Fruit fly (Drosophila melanogaster) whole organism, embryonic: ENCODE data around the gene ben.

Experiments used
- ATbp ChIP-seq: fragments of 200-800 bp; sonication (Bioruptor generic); optimal IDR thresholded peaks from 2 replicates; lab custom pipeline; 2017; ENCODE audit warnings: missing biosample characterization, mild to moderate bottlenecking, missing genetic modification characterization, missing genetic modification reagents
- CG11696 ChIP-seq: fragments of 200-800 bp; sonication (Bioruptor generic); IDR thresholded peaks from 2 replicates; pipeline ENCODE4 v1.3.6; 2022; ENCODE audit warnings: missing biosample characterization, missing genetic modification characterization
- CG14965 ChIP-seq: fragments of 200-800 bp; sonication (Bioruptor generic); optimal IDR thresholded peaks from 2 replicates; lab custom pipeline; 2016; ENCODE audit warnings: missing biosample characterization, missing genetic modification characterization, borderline replicate concordance
- CG15073 ChIP-seq: fragments of 200-800 bp; sonication (Bioruptor generic); optimal IDR thresholded peaks from 2 replicates; lab custom pipeline; 2016; ENCODE audit warnings: missing biosample characterization, missing genetic modification characterization
- CG15696 ChIP-seq: fragments of 200-800 bp; sonication (Bioruptor generic); optimal IDR thresholded peaks from 2 replicates; lab custom pipeline; 2019; ENCODE audit warnings: missing biosample characterization, mild to moderate bottlenecking, missing genetic modification characterization, moderate library complexity
- CG4854 ChIP-seq: fragments of 200-800 bp; sonication (Bioruptor generic); optimal IDR thresholded peaks from 2 replicates; lab custom pipeline; 2016; ENCODE audit warnings: missing biosample characterization, missing genetic modification characterization, inconsistent platforms
- CG5953 ChIP-seq: fragments of 200-800 bp; sonication (Bioruptor generic); IDR thresholded peaks from 2 replicates; pipeline ENCODE4 v1.3.6; 2022; ENCODE audit warnings: missing biosample characterization, missing genetic modification characterization
- CG6791 ChIP-seq: fragments of 200-800 bp; sonication (Bioruptor generic); IDR thresholded peaks from 3 replicates; pipeline ENCODE4 v1.3.6; 2022; ENCODE audit warnings: missing biosample characterization, missing genetic modification characterization; ENCODE audit not compliant: partially characterized antibody
- CG7556 ChIP-seq: fragments of 200-800 bp; sonication (Bioruptor generic); optimal IDR thresholded peaks from 2 replicates; lab custom pipeline; 2017; ENCODE audit warnings: missing biosample characterization, mild to moderate bottlenecking, missing genetic modification characterization
- CG7745 ChIP-seq: fragments of 200-800 bp; sonication (Bioruptor generic); optimal IDR thresholded peaks from 2 replicates; lab custom pipeline; 2018; ENCODE audit warnings: missing biosample characterization, mild to moderate bottlenecking, missing genetic modification characterization, moderate library complexity
- CG7987 ChIP-seq: fragments of 200-800 bp; sonication (Bioruptor generic); optimal IDR thresholded peaks from 2 replicates; lab custom pipeline; 2018; ENCODE audit warnings: missing biosample characterization, mild to moderate bottlenecking, missing genetic modification characterization, moderate library complexity
- Dek ChIP-seq: fragments of 200-800 bp; sonication (Bioruptor generic); optimal IDR thresholded peaks from 3 replicates; lab custom pipeline; 2019; ENCODE audit warnings: missing biosample characterization, mild to moderate bottlenecking, missing genetic modification characterization, moderate library complexity
- Drgx ChIP-seq: fragments of 200-800 bp; sonication (Bioruptor generic); IDR thresholded peaks from 2 replicates; pipeline ENCODE4 v1.3.6; 2022; ENCODE audit warnings: missing biosample characterization, missing genetic modification characterization
- E2f1 ChIP-seq: fragments of 200-800 bp; sonication (Bioruptor generic); IDR thresholded peaks from 2 replicates; pipeline ENCODE4 v1.3.6; 2022; ENCODE audit warnings: missing biosample characterization, missing genetic modification characterization
- H2.0 ChIP-seq: fragments of 200-800 bp; sonication (Bioruptor generic); IDR thresholded peaks from 2 replicates; pipeline ENCODE4 v1.3.6; 2022; ENCODE audit warnings: missing biosample characterization, missing genetic modification characterization
- HHEX ChIP-seq: fragments of 200-800 bp; sonication (Bioruptor generic); optimal IDR thresholded peaks from 3 replicates; lab custom pipeline; 2017; ENCODE audit warnings: missing biosample characterization, mild to moderate bottlenecking, missing genetic modification characterization, missing genetic modification reagents
- Nf-YB ChIP-seq: fragments of 200-800 bp; sonication (Bioruptor generic); optimal IDR thresholded peaks from 3 replicates; lab custom pipeline; 2019; ENCODE audit warnings: missing biosample characterization, mild to moderate bottlenecking, missing genetic modification characterization, moderate library complexity
- Nf-YC ChIP-seq: fragments of 200-800 bp; optimal IDR thresholded peaks from 3 replicates; lab custom pipeline; 2019; ENCODE audit warnings: missing biosample characterization, mild to moderate bottlenecking, missing genetic modification characterization, moderate library complexity
- Optix ChIP-seq: fragments of 200-800 bp; sonication (Bioruptor generic); IDR thresholded peaks from 3 replicates; pipeline ENCODE4 v1.3.6; 2022; ENCODE audit warnings: missing biosample characterization, missing genetic modification characterization
- ara ChIP-seq: fragments of 200-800 bp; sonication (Bioruptor generic); IDR thresholded peaks from 2 replicates; pipeline ENCODE4 v1.3.6; 2022; ENCODE audit warnings: missing biosample characterization, missing genetic modification characterization
- ato ChIP-seq: fragments of 200-800 bp; sonication (Bioruptor generic); IDR thresholded peaks from 2 replicates; pipeline ENCODE4 v1.3.6; 2022; ENCODE audit warnings: missing biosample characterization, missing genetic modification characterization; ENCODE audit not compliant: partially characterized antibody
- bsh ChIP-seq, 2 experiments: fragments of 200-800 bp; sonication (Bioruptor generic); optimal IDR thresholded peaks; 2 replicates each; lab custom pipeline; 2017 to 2018; ENCODE audit warnings: mild to moderate bottlenecking in 2 of 2, missing biosample characterization in 2 of 2, missing genetic modification characterization in 2 of 2, moderate library complexity in 1 of 2
- cg ChIP-seq: fragments of 200-800 bp; sonication (Bioruptor generic); optimal IDR thresholded peaks from 3 replicates; lab custom pipeline; 2019; ENCODE audit warnings: missing biosample characterization, mild to moderate bottlenecking, missing genetic modification characterization, moderate library complexity
- chinmo ChIP-seq: fragments of 200-800 bp; sonication (Bioruptor generic); IDR thresholded peaks from 4 replicates; pipeline ENCODE4 v1.3.6; 2022; ENCODE audit warnings: missing biosample characterization, missing genetic modification characterization; ENCODE audit not compliant: partially characterized antibody
- dimm ChIP-seq: fragments of 200-800 bp; sonication (Bioruptor generic); IDR thresholded peaks from 2 replicates; pipeline ENCODE4 v1.3.6; 2022; ENCODE audit warnings: missing biosample characterization, missing genetic modification characterization
- ind ChIP-seq: fragments of 200-800 bp; sonication (Bioruptor generic); optimal IDR thresholded peaks from 3 replicates; lab custom pipeline; 2016; ENCODE audit warnings: missing biosample characterization, missing genetic modification characterization
- insv ChIP-seq, 2 experiments: fragments of 200-800 bp; sonication (Bioruptor generic); optimal IDR thresholded peaks; 3 replicates each; lab custom pipeline; 2016 to 2018; ENCODE audit warnings: missing biosample characterization in 2 of 2, missing genetic modification characterization in 2 of 2
- nom ChIP-seq: fragments of 200-800 bp; sonication (Bioruptor generic); optimal IDR thresholded peaks from 2 replicates; lab custom pipeline; 2017; ENCODE audit warnings: missing biosample characterization, missing genetic modification characterization, mild to moderate bottlenecking, moderate library complexity, missing genetic modification reagents
- ranshi ChIP-seq: fragments of 200-800 bp; sonication (Bioruptor generic); IDR thresholded peaks from 2 replicates; pipeline ENCODE4 v1.3.6; 2022; ENCODE audit warnings: missing biosample characterization, missing genetic modification characterization
- seq ChIP-seq: fragments of 200-800 bp; sonication (Bioruptor generic); IDR thresholded peaks from 2 replicates; pipeline ENCODE4 v1.3.6; 2022; ENCODE audit warnings: missing biosample characterization, missing genetic modification characterization
- sqz ChIP-seq: fragments of 200-800 bp; sonication (Bioruptor generic); optimal IDR thresholded peaks from 3 replicates; lab custom pipeline; 2018; ENCODE audit warnings: missing biosample characterization, mild to moderate bottlenecking, missing genetic modification characterization
- stwl ChIP-seq: fragments of 200-800 bp; sonication (Bioruptor generic); optimal IDR thresholded peaks from 3 replicates; lab custom pipeline; 2018; ENCODE audit warnings: missing biosample characterization, mild to moderate bottlenecking, missing genetic modification characterization, moderate library complexity
- trem ChIP-seq: fragments of 200-800 bp; optimal IDR thresholded peaks from 3 replicates; lab custom pipeline; 2019; ENCODE audit warnings: missing biosample characterization, mild to moderate bottlenecking, missing genetic modification characterization, moderate library complexity

ben gene

DNA sequence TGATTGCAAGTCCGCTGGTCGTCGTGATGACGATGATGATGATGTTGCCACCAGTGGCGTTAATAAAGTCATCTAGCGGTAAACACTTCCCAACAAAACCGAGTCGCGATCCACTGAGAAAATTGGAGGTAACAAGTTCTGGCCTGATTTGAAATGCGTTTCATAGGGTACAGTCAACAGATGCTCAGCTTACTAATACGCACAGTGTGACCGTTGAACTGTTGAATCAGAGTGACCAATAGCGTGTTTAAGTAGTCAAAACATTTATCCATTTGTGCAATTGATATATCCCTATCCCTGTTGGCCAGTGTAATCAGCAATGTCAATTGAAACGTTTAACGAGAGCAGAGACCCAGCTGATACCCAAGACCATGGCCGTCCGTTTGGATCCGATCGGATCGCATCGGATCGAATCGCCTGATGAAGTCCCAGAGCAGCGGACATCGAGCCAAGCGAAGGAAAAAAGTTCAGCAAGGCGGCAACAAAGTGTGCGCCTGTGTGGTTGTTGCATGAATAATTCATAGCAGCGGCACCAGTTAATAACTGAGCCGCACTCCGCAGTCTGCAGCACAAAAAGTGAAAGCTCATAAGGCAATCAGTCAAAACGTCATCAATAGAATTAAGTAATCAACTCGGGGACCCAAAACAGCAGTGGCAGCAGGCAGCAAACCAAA, 47.9 kb upstream of the ben start:
- no peak for TF ChIP-seq CG11696 (GFP tag; lab: Robert Waterston, UW)
- TF ChIP-seq CG7745 = no peak
- TF ChIP-seq chinmo (GFP tag; lab: Robert Waterston, UW) = no peak
- no peak for TF ChIP-seq CG14965
- TF ChIP-seq Dek = no peak
- no peak for TF ChIP-seq CG7556 (GFP tag; lab: Kevin White, UChicago)
- TF ChIP-seq stwl (tag; lab: Kevin White, UChicago) = peak; percentile 28

DNA sequence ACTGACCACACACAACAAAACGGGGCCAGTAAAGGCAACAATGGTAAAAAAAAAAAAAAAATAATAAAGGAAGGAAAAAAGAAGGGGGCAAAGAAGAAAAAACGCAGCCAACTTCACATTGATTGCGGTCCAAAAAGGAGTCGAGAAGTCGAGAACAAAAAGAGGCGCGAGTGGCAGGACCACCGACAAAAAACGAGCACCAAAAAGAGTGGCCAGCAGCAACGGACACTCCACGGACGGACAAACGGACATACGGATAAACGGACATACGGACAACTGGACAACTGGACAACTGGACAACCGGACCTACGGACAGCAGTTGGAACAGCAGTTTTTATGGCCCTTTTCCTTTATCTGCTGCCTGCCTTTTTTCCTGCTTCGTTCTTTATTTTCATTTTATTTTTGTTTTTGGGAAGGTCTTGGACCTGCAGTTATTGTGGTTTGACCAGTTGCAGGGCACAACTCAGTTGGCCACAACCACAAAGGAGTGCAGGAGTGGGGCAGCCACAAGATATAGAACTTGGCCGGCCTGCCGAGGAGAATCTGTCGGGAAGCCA, 47.3 kb upstream of the ben start:
- TF ChIP-seq nom (GFP tag; lab: Kevin White, UChicago) (peak; percentile 76), E2f1 (GFP tag; lab: Robert Waterston, UW) (no peak)

DNA sequence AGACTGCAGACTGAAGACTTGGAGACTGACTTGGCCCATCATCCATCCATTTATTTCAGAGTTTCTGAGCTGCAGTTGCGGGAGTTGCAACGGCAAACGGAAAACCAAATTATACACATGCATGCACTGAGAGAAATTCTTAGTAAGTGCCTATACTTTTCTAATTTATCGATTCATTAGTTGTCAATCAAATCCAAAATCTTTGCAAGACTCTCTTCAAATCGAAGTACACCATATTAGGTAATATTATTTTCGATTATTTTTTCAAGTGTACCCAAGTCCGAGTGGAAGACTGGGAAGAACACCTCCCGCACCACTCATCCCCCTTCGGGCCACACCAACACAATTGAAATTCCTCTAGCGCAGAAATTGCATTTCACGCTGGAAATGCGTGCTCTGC, 44.7 kb upstream of the ben start:
- no peak for TF ChIP-seq CG6791 (GFP tag; lab: Robert Waterston, UW)
- no peak for TF ChIP-seq dimm (GFP tag; lab: Robert Waterston, UW)
- peak; percentile 46; the same call in 1 of the 2 replicates for TF ChIP-seq Drgx
- TF ChIP-seq H2.0 (GFP tag; lab: Robert Waterston, UW) = no peak
- no peak for TF ChIP-seq HHEX (GFP tag; lab: Kevin White, UChicago)
- TF ChIP-seq ind (GFP tag; lab: Kevin White, UChicago) = no peak
- no peak for TF ChIP-seq CG5953 (GFP tag; lab: Robert Waterston, UW)
- peak in 1 of 2 experiments; percentile 36 for TF ChIP-seq bsh (GFP tag; optimal IDR thresholded peaks at IDR 0.05; lab: Kevin White, UChicago)

DNA sequence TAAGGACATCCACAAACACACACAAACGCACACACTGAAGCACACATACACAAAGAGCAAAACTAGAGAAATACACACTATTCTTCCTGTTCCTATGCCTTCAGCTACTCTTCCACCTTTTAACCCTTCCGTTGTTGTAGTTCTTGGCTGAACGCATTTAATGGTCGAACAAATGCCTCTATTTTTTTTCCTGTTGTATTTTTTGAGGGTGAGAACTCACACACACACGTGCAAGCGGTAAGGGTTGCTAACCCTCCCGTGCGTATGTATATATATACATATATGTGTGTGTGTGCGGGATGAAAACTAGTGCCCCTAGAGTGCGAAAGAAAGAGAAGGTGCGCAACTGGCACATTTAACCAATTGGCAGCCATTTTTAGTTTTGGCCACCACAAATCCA, 41.9 kb upstream of the ben start:
- TF ChIP-seq CG4854 (GFP tag; lab: Kevin White, UChicago) (no peak), insv (GFP tag; optimal IDR thresholded peaks at IDR 0.05; lab: Kevin White, UChicago) (no peak), ranshi (GFP tag; lab: Robert Waterston, UW) (no peak), Optix (no peak), sqz (GFP tag; lab: Kevin White, UChicago) (peak; percentile 14), ato (no peak), ATbp (GFP tag; lab: Kevin White, UChicago) (no peak), Nf-YB (GFP tag; lab: Kevin White, UChicago) (peak; percentile 27), CG15696 (tag; lab: Kevin White, UChicago) (no peak), CG15073 (GFP tag; lab: Kevin White, UChicago) (no peak), cg (peak; percentile 58), trem (no peak), ara (GFP tag; lab: Robert Waterston, UW) (no peak), Nf-YC (tag; lab: Kevin White, UChicago) (peak; percentile 56), seq (GFP tag; lab: Robert Waterston, UW) (peak; percentile 50; the same call in 1 of the 2 replicates), CG7987 (no peak)
